Fruit fly (Drosophila melanogaster) S2 (cell line): ENCODE data around the gene CG43376.

Experiments
- CG8478 ChIP-seq: fragments of >200 bp; optimal IDR thresholded peaks from 2 replicates; lab custom pipeline; 2018
- CTCF ChIP-seq, 2 experiments: fragments of >200 bp; optimal IDR thresholded peaks; 2 replicates each; lab custom pipeline; 2018

DNA sequence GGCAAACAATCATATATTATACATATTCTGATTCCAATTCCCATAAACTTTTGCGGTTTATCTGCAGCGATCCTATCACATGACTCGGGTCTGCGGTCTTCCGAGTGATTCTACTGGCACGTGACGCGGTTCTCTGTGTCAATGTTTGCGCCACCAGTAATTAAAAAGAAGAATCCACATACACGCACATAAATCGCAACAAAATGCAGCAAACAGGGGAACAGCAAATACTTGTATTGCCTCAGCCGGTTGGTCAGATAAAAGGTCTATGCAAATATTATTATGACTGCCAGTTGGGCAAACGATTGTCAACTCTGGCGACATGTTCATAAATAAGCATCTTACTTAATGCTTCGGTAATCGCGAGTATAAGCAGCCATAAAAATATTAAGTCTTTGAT is 34.2 kb downstream of the CG43376 start:
- TF ChIP-seq CTCF (optimal IDR thresholded peaks at IDR 0.05; lab: Kevin White, UChicago) = no peak
- no peak for TF ChIP-seq CG8478 (lab: Kevin White, UChicago)
